Fruit fly (Drosophila melanogaster) whole organism, embryonic: ENCODE data around the gene CG34269.

Experiments
- ATbp ChIP-seq: fragments of 200-800 bp; sonication (Bioruptor generic); optimal IDR thresholded peaks from 2 replicates; lab custom pipeline; 2017; ENCODE audit warnings: missing biosample characterization, mild to moderate bottlenecking, missing genetic modification characterization, missing genetic modification reagents
- Atf6 ChIP-seq: fragments of 200-800 bp; sonication (Bioruptor generic); IDR thresholded peaks from 2 replicates; pipeline ENCODE4 v1.3.6; 2022; ENCODE audit warnings: missing biosample characterization, missing genetic modification characterization
- B-H2 ChIP-seq: fragments of 200-800 bp; sonication (Bioruptor generic); optimal IDR thresholded peaks from 2 replicates; lab custom pipeline; 2018; ENCODE audit warnings: missing biosample characterization, mild to moderate bottlenecking, missing genetic modification characterization
- Blimp-1 ChIP-seq: fragments of 200-800 bp; sonication (Bioruptor generic); optimal IDR thresholded peaks from 3 replicates; lab custom pipeline; 2018; ENCODE audit warnings: missing biosample characterization, missing genetic modification characterization, mild to moderate bottlenecking, moderate library complexity, missing genetic modification reagents
- CG13296 ChIP-seq: fragments of 200-800 bp; sonication (Bioruptor generic); optimal IDR thresholded peaks from 3 replicates; lab custom pipeline; 2018; ENCODE audit warnings: missing biosample characterization, mild to moderate bottlenecking, missing genetic modification characterization
- CG14965 ChIP-seq: fragments of 200-800 bp; sonication (Bioruptor generic); optimal IDR thresholded peaks from 2 replicates; lab custom pipeline; 2016; ENCODE audit warnings: missing biosample characterization, missing genetic modification characterization, borderline replicate concordance
- CG16813 ChIP-seq: fragments of 200-800 bp; sonication (Bioruptor generic); IDR thresholded peaks from 3 replicates; pipeline ENCODE4 v1.3.6; 2022; ENCODE audit warnings: missing biosample characterization, missing genetic modification characterization; ENCODE audit not compliant: partially characterized antibody
- CG17328 ChIP-seq: fragments of 200-800 bp; sonication (Bioruptor generic); IDR thresholded peaks from 2 replicates; pipeline ENCODE4 v1.3.6; 2022; ENCODE audit warnings: missing biosample characterization, missing genetic modification characterization
- CG17568 ChIP-seq: fragments of 200-800 bp; sonication (Bioruptor generic); optimal IDR thresholded peaks from 2 replicates; lab custom pipeline; 2018; ENCODE audit warnings: missing biosample characterization, mild to moderate bottlenecking, missing genetic modification characterization, moderate library complexity
- CG3281 ChIP-seq: fragments of 200-800 bp; sonication (Bioruptor generic); optimal IDR thresholded peaks from 3 replicates; lab custom pipeline; 2017; ENCODE audit warnings: missing biosample characterization, mild to moderate bottlenecking, missing genetic modification characterization
- CG4404 ChIP-seq: fragments of 200-800 bp; sonication (Bioruptor generic); IDR thresholded peaks from 2 replicates; pipeline ENCODE4 v1.3.6; 2022; ENCODE audit warnings: missing biosample characterization, missing genetic modification characterization
- CG5245 ChIP-seq: fragments of 200-800 bp; sonication (Bioruptor generic); optimal IDR thresholded peaks from 3 replicates; lab custom pipeline; 2016; ENCODE audit warnings: missing biosample characterization, missing genetic modification characterization
- CG6791 ChIP-seq: fragments of 200-800 bp; sonication (Bioruptor generic); IDR thresholded peaks from 3 replicates; pipeline ENCODE4 v1.3.6; 2022; ENCODE audit warnings: missing biosample characterization, missing genetic modification characterization; ENCODE audit not compliant: partially characterized antibody
- CG8290 ChIP-seq, 3 experiments: fragments of 200-800 bp; sonication (Bioruptor generic); optimal IDR thresholded peaks; 2 replicates each; lab custom pipeline; 2016 to 2019; ENCODE audit warnings: missing biosample characterization in 3 of 3, missing genetic modification characterization in 3 of 3, mild to moderate bottlenecking in 2 of 3, moderate library complexity in 1 of 3
- CG9932 ChIP-seq: fragments of 200-800 bp; sonication (Bioruptor generic); IDR thresholded peaks from 2 replicates; pipeline ENCODE4 v1.3.6; 2022; ENCODE audit warnings: missing biosample characterization, missing genetic modification characterization
- CTCF ChIP-seq: fragments of 200-800 bp; sonication (Bioruptor generic); optimal IDR thresholded peaks from 2 replicates; lab custom pipeline; 2017; ENCODE audit warnings: missing biosample characterization, mild to moderate bottlenecking, missing genetic modification characterization, moderate library complexity
- D ChIP-seq, 2 experiments: fragments of 200-800 bp in 1 of 2; fragments of >200 bp in 1 of 2; sonication (Bioruptor generic) in 1 of 2; optimal IDR thresholded peaks; 2 replicates in 1 of 2; 3 replicates in 1 of 2; lab custom pipeline; 2017; ENCODE audit warnings: mild to moderate bottlenecking in 1 of 2, missing biosample characterization in 1 of 2, missing genetic modification characterization in 1 of 2, missing genetic modification reagents in 1 of 2
- D19A ChIP-seq: fragments of 200-800 bp; optimal IDR thresholded peaks from 3 replicates; lab custom pipeline; 2019; ENCODE audit warnings: missing biosample characterization, mild to moderate bottlenecking, missing genetic modification characterization, moderate library complexity
- Drgx ChIP-seq: fragments of 200-800 bp; sonication (Bioruptor generic); IDR thresholded peaks from 2 replicates; pipeline ENCODE4 v1.3.6; 2022; ENCODE audit warnings: missing biosample characterization, missing genetic modification characterization
- Ets65A ChIP-seq: fragments of 200-800 bp; sonication (Bioruptor generic); peaks from one replicate; lab custom pipeline; 2016; ENCODE audit warnings: missing biosample characterization, missing genetic modification characterization
- HLHmδ ChIP-seq: fragments of 200-800 bp; sonication (Bioruptor generic); optimal IDR thresholded peaks from 2 replicates; lab custom pipeline; 2018; ENCODE audit warnings: missing biosample characterization, mild to moderate bottlenecking, missing genetic modification characterization, moderate library complexity
- Hmr ChIP-seq: fragments of 200-800 bp; sonication (Bioruptor generic); optimal IDR thresholded peaks from 3 replicates; lab custom pipeline; 2017; ENCODE audit warnings: mild to moderate bottlenecking, missing biosample characterization, missing genetic modification reagents, missing genetic modification characterization
- Nf-YA ChIP-seq: fragments of 200-800 bp; sonication (Bioruptor generic); IDR thresholded peaks from 2 replicates; pipeline ENCODE4 v1.3.6; 2022; ENCODE audit warnings: missing biosample characterization, missing genetic modification characterization
- Nf-YB ChIP-seq: fragments of 200-800 bp; sonication (Bioruptor generic); optimal IDR thresholded peaks from 3 replicates; lab custom pipeline; 2019; ENCODE audit warnings: missing biosample characterization, mild to moderate bottlenecking, missing genetic modification characterization, moderate library complexity
- Opbp ChIP-seq: fragments of 200-800 bp; sonication (Bioruptor generic); IDR thresholded peaks from 3 replicates; pipeline ENCODE4 v1.3.6; 2022; ENCODE audit warnings: missing biosample characterization, missing genetic modification characterization; ENCODE audit not compliant: partially characterized antibody
- Ptx1 ChIP-seq: fragments of 200-800 bp; sonication (Bioruptor generic); IDR thresholded peaks from 2 replicates; pipeline ENCODE4 v1.3.6; 2022; ENCODE audit warnings: missing biosample characterization, missing genetic modification characterization
- Scr ChIP-seq: fragments of 200-800 bp; sonication (Bioruptor generic); IDR thresholded peaks from 2 replicates; pipeline ENCODE4 v1.3.6; 2022; ENCODE audit warnings: missing biosample characterization, missing genetic modification characterization; ENCODE audit not compliant: partially characterized antibody
- abd-A ChIP-seq: fragments of 200-800 bp; sonication (Bioruptor generic); optimal IDR thresholded peaks from 3 replicates; lab custom pipeline; 2019; ENCODE audit warnings: missing biosample characterization, mild to moderate bottlenecking, missing genetic modification characterization, moderate library complexity
- bab2 ChIP-seq: fragments of 200-800 bp; sonication (Bioruptor generic); optimal IDR thresholded peaks from 2 replicates; lab custom pipeline; 2016; ENCODE audit warnings: missing biosample characterization, missing genetic modification characterization
- bbx ChIP-seq: fragments of 200-800 bp; sonication (Bioruptor generic); IDR thresholded peaks from 2 replicates; pipeline ENCODE4 v1.3.6; 2022; ENCODE audit warnings: missing biosample characterization, missing genetic modification characterization; ENCODE audit not compliant: partially characterized antibody
- bcd ChIP-seq: fragments of 200-800 bp; sonication (Bioruptor generic); optimal IDR thresholded peaks from 2 replicates; lab custom pipeline; 2017; ENCODE audit warnings: missing biosample characterization, mild to moderate bottlenecking, missing genetic modification characterization
- crol ChIP-seq: fragments of 200-800 bp; sonication (Bioruptor generic); IDR thresholded peaks from 2 replicates; pipeline ENCODE4 v1.3.6; 2022; ENCODE audit warnings: missing biosample characterization, missing genetic modification characterization
- fd102C ChIP-seq: fragments of 200-800 bp; sonication (Bioruptor generic); optimal IDR thresholded peaks from 2 replicates; lab custom pipeline; 2018; ENCODE audit warnings: missing biosample characterization, mild to moderate bottlenecking, missing genetic modification characterization, moderate library complexity
- lab ChIP-seq: fragments of 200-800 bp; sonication (Bioruptor generic); optimal IDR thresholded peaks from 3 replicates; lab custom pipeline; 2017; ENCODE audit warnings: missing biosample characterization, missing genetic modification characterization, mild to moderate bottlenecking, moderate library complexity, missing genetic modification reagents
- nerfin-2 ChIP-seq: fragments of 200-800 bp; sonication (Bioruptor generic); IDR thresholded peaks from 2 replicates; pipeline ENCODE4 v1.3.6; 2022; ENCODE audit warnings: missing biosample characterization, missing genetic modification characterization; ENCODE audit not compliant: partially characterized antibody
- oc ChIP-seq: fragments of 200-800 bp; sonication (Bioruptor generic); optimal IDR thresholded peaks from 2 replicates; lab custom pipeline; 2018; ENCODE audit warnings: missing biosample characterization, mild to moderate bottlenecking, missing genetic modification characterization, moderate library complexity
- otp ChIP-seq: fragments of 200-800 bp; sonication (Bioruptor generic); IDR thresholded peaks from 3 replicates; pipeline ENCODE4, ENCODE4 v1.3.6; 2022; ENCODE audit warnings: missing biosample characterization, missing genetic modification characterization
- pfk ChIP-seq: fragments of 200-800 bp; sonication (Bioruptor generic); optimal IDR thresholded peaks from 2 replicates; lab custom pipeline; 2018; ENCODE audit warnings: missing biosample characterization, mild to moderate bottlenecking, missing genetic modification characterization, moderate library complexity
- phol ChIP-seq: fragments of 200-800 bp; sonication (Bioruptor generic); optimal IDR thresholded peaks from 3 replicates; lab custom pipeline; 2018; ENCODE audit warnings: missing biosample characterization, mild to moderate bottlenecking, missing genetic modification characterization, moderate library complexity
- row ChIP-seq: fragments of 200-800 bp; sonication (Bioruptor generic); IDR thresholded peaks from 3 replicates; pipeline ENCODE4 v1.3.6; 2022; ENCODE audit warnings: missing biosample characterization, missing genetic modification characterization
- scrt ChIP-seq: fragments of 200-800 bp; sonication (Bioruptor generic); optimal IDR thresholded peaks from 2 replicates; lab custom pipeline; 2018; ENCODE audit warnings: missing biosample characterization, mild to moderate bottlenecking, missing genetic modification characterization, moderate library complexity
- sob ChIP-seq: fragments of 200-800 bp; sonication (Bioruptor generic); IDR thresholded peaks from 2 replicates; pipeline ENCODE4 v1.3.6; 2022; ENCODE audit warnings: missing biosample characterization, missing genetic modification characterization
- stwl ChIP-seq: fragments of 200-800 bp; sonication (Bioruptor generic); optimal IDR thresholded peaks from 3 replicates; lab custom pipeline; 2018; ENCODE audit warnings: missing biosample characterization, mild to moderate bottlenecking, missing genetic modification characterization, moderate library complexity
- twi ChIP-seq: fragments of 200-800 bp; optimal IDR thresholded peaks from 2 replicates; lab custom pipeline; 2019; ENCODE audit warnings: missing biosample characterization, mild to moderate bottlenecking, missing genetic modification characterization, moderate library complexity
- wor ChIP-seq: fragments of 200-800 bp; sonication (Bioruptor generic); IDR thresholded peaks from 2 replicates; pipeline ENCODE4 v1.3.6; 2022; ENCODE audit warnings: missing biosample characterization, missing genetic modification characterization
- zfh1 ChIP-seq: fragments of 200-800 bp; sonication (Bioruptor generic); IDR thresholded peaks from 3 replicates; pipeline ENCODE4 v1.3.6; 2022; ENCODE audit warnings: missing biosample characterization, missing genetic modification characterization

CG34269 gene

DNA sequence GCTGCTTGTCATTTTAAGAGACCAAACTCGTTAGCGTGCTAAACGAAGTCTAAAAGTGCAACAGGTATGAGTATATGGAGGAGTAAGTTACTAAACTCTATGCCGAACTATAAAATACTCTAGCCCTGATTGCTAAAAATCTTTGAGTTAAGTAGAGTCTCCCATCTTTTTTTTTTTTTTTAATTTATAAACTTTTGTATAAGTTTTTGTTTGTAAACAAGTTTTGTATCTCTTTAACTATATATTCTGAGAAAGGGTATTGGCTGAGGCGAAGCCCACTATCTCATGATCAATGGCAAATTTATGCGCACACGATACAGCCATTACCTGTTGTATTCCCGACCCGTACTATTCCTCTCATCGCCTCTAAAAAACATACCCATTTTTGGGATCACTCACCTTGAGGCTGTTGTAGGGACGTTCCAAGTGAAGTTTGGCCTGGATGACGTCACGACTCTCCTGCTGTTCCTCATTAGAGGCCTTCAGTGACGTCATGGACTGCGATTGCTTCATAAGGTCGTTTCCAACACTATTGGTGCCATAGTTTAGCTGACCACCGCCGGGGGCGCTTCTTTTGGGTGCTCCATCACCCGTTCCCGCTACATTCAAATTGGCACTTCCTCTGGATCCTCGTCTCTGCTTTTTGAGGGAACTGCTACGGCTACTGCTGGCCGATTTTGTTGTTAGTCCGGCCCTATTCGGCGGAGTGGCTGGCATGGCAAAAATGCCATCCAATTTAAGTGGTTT, 20.4 kb upstream of the CG34269 start:
- 0 out of 3 replicates have a peak, but pooled peaks have one; percentile 9 for TF ChIP-seq row
- no peak for TF ChIP-seq CG5245 (GFP tag; lab: Kevin White, UChicago)
- TF ChIP-seq HLHmδ (GFP tag; lab: Kevin White, UChicago) = no peak
- TF ChIP-seq Opbp (GFP tag; lab: Robert Waterston, UW) = peak; percentile 51; the same call in 1 of the 3 replicates
- peak; percentile 39 for TF ChIP-seq Ets65A
- TF ChIP-seq CTCF (GFP tag; lab: Kevin White, UChicago) = peak; percentile 77
- TF ChIP-seq zfh1 (GFP tag; lab: Robert Waterston, UW) = 0 out of 3 replicates have a peak, but pooled peaks have one; percentile 38
- TF ChIP-seq D19A (tag; lab: Kevin White, UChicago) = peak; percentile 40
- TF ChIP-seq CG8290 (GFP tag; optimal IDR thresholded peaks at IDR 0.05; lab: Kevin White, UChicago) = peak; percentile 0
- no peak for TF ChIP-seq CG8290 (tag; optimal IDR thresholded peaks at IDR 0.05; lab: Kevin White, UChicago)
- TF ChIP-seq Ptx1 = no peak
- TF ChIP-seq CG14965 (GFP tag; lab: Kevin White, UChicago) = peak; percentile 46
- TF ChIP-seq scrt = no peak
- no peak for TF ChIP-seq CG9932 (GFP tag; lab: Robert Waterston, UW)
- TF ChIP-seq Drgx (GFP tag; lab: Robert Waterston, UW) = peak; percentile 55
- peak; percentile 97 for TF ChIP-seq stwl (tag; lab: Kevin White, UChicago)
- 0 out of 2 replicates have a peak, but pooled peaks have one; percentile 11 for TF ChIP-seq Scr
- TF ChIP-seq bbx (GFP tag; lab: Robert Waterston, UW) = 0 out of 2 replicates have a peak, but pooled peaks have one; percentile 28
- TF ChIP-seq fd102C = no peak
- TF ChIP-seq CG6791 (GFP tag; lab: Robert Waterston, UW) = peak; percentile 63; the same call in 2 of the 3 replicates
- TF ChIP-seq nerfin-2 (GFP tag; lab: Robert Waterston, UW) = peak; percentile 41
- peak; percentile 42; the same call in 2 of the 3 replicates for TF ChIP-seq CG16813 (GFP tag; lab: Robert Waterston, UW)

DNA sequence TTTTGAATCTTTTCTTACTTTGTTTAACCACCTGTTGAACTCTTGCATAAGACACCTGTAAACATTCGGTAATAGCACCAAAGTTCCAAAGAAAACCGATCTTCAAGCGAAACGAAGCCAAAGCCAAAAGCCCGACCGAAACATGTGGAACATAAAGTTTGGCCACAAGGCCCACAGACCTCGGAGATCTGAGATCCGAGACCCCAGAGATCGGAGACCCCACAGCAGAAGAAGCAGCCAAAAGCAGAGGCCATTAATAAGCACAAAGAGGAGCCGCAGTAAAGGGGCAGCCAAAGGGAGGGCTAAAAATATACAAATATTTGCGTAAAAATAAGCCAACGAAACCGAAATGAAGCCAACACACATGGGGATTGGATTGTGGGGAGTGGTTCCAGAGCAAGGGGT, 17.3 kb upstream of the CG34269 start:
- TF ChIP-seq Nf-YB (GFP tag; lab: Kevin White, UChicago) (no peak), CG17568 (peak; percentile 23), pfk (GFP tag; lab: Kevin White, UChicago) (no peak), CG17328 (GFP tag; lab: Robert Waterston, UW) (0 out of 2 replicates have a peak, but pooled peaks have one; percentile 23), crol (GFP tag; lab: Robert Waterston, UW) (peak; percentile 47), Hmr (peak; percentile 10), phol (tag; lab: Kevin White, UChicago) (no peak), lab (peak; percentile 44), otp (peak; percentile 60; the same call in 2 of the 3 replicates), abd-A (tag; lab: Kevin White, UChicago) (peak; percentile 52), CG16813 (GFP tag; lab: Robert Waterston, UW) (no peak), CG13296 (GFP tag; lab: Kevin White, UChicago) (peak; percentile 10), oc (tag; lab: Kevin White, UChicago) (peak; percentile 24), ATbp (GFP tag; lab: Kevin White, UChicago) (peak; percentile 2), Blimp-1 (peak; percentile 75), CG4404 (GFP tag; lab: Robert Waterston, UW) (no peak), Atf6 (GFP tag; lab: Robert Waterston, UW) (0 out of 2 replicates have a peak, but pooled peaks have one; percentile 31), CG3281 (peak; percentile 4), scrt (peak; percentile 4), twi (tag; lab: Kevin White, UChicago) (peak; percentile 36), B-H2 (GFP tag; lab: Kevin White, UChicago) (no peak), bcd (GFP tag; lab: Kevin White, UChicago) (no peak), Nf-YA (GFP tag; lab: Robert Waterston, UW) (no peak), bab2 (GFP tag; lab: Kevin White, UChicago) (no peak), sob (peak; percentile 11; the same call in 1 of the 2 replicates), wor (GFP tag; lab: Robert Waterston, UW) (no peak), D (optimal IDR thresholded peaks at IDR 0.05; lab: Kevin White, UChicago) (no peak), D (GFP tag; optimal IDR thresholded peaks at IDR 0.05; lab: Kevin White, UChicago) (no peak), CG9932 (GFP tag; lab: Robert Waterston, UW) (peak; percentile 33; the same call in 1 of the 2 replicates)
